Worm (Caenorhabditis elegans): ENCODE data around the gene fax-1.

DNA sequence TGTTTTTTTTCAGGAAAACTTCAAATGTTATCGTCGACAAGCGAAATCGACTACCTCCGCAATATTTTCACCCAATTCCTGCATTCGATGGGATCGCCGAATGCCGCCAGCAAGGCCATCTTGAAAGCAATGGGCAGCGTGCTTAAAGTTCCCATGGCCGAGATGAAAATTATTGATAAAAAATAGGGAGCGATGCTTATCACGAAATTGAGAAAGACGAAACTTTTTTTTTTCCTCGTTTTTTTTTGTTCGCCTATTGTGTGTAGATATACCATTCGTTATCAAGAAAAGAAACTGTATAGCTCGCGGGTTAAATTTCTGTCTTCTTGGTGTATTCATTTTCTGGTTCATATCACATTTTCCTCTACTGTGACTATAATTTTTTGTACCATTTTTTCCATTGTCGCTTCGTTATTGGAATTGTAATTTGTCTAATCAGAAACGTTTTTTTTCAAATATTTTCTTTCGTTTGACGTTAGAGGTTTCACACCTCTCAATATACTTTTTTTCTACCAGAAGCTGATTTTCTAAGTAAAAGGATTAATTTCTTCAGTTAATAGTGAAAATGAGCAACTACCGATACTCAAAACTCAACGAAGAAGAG is 35.1 kb downstream of the fax-1 start, which contains the start of gene syx-6:
- TF ChIP-seq unc-62 (GFP tag; optimal IDR thresholded peaks at IDR 0.05) (no peak), ceh-82 (tag; optimal IDR thresholded peaks at IDR 0.05) (no peak)
